Worm (Caenorhabditis elegans): Measurements from ENCODE around the gene clec-245.

- TF ChIP-seq gmeb-1 (tag; optimal IDR thresholded peaks at IDR 0.05) (no peak), ZK546.5 (tag; optimal IDR thresholded peaks at IDR 0.05) (no peak), elt-3 (tag; optimal IDR thresholded peaks at IDR 0.05) (no peak), alr-1 (tag; optimal IDR thresholded peaks at IDR 0.05) (no peak), skn-1 (tag; optimal IDR thresholded peaks at IDR 0.05) (no peak), blmp-1 (tag; optimal IDR thresholded peaks at IDR 0.05; ENCODE audit: insufficient read depth) (no peak)
Observed at ce11 chrV:18163434-18163833, 24.8 kb downstream of the clec-245 start.

Data from whole organism, L2 larva.